Fruit fly (Drosophila melanogaster) whole organism, adult: Measurements from ENCODE around the gene RpS4.
A peak's percentile ranks its signal among the peaks of the same experiment; 100 is the strongest.

ENCODE experiments used
- CG11617 ChIP-seq: fragments of 200-800 bp; sonication (Bioruptor generic); optimal IDR thresholded peaks from 2 replicates; lab custom pipeline; 2017; ENCODE audit warnings: mild to moderate bottlenecking, missing biosample characterization, missing genetic modification reagents, missing genetic modification characterization
- CG12768 ChIP-seq: fragments of 200-800 bp; sonication (Bioruptor generic); optimal IDR thresholded peaks from 2 replicates; lab custom pipeline; 2017; ENCODE audit warnings: missing biosample characterization, missing genetic modification characterization, mild to moderate bottlenecking, moderate library complexity, missing genetic modification reagents
- CG14711 ChIP-seq: fragments of 200-800 bp; sonication (Bioruptor generic); optimal IDR thresholded peaks from 2 replicates; lab custom pipeline; 2018; ENCODE audit warnings: missing biosample characterization, mild to moderate bottlenecking, missing genetic modification characterization, moderate library complexity
- CG1620 ChIP-seq: fragments of 200-800 bp; sonication (Bioruptor generic); optimal IDR thresholded peaks from 2 replicates; lab custom pipeline; 2016; ENCODE audit warnings: missing biosample characterization, missing genetic modification characterization
- CG33017 ChIP-seq: fragments of 200-800 bp; sonication (Bioruptor generic); optimal IDR thresholded peaks from 2 replicates; lab custom pipeline; 2018; ENCODE audit warnings: missing biosample characterization, mild to moderate bottlenecking, missing genetic modification characterization, moderate library complexity
- CG5204 ChIP-seq: fragments of 200-800 bp; sonication (Bioruptor generic); optimal IDR thresholded peaks from 2 replicates; lab custom pipeline; 2016; ENCODE audit warnings: missing biosample characterization, missing genetic modification characterization
- CG7045 ChIP-seq: fragments of 200-800 bp; sonication (Bioruptor generic); optimal IDR thresholded peaks from 2 replicates; lab custom pipeline; 2017; ENCODE audit warnings: missing biosample characterization, mild to moderate bottlenecking, missing genetic modification characterization
- CG7101 ChIP-seq: fragments of 200-800 bp; sonication (Bioruptor generic); optimal IDR thresholded peaks from 2 replicates; lab custom pipeline; 2018; ENCODE audit warnings: missing biosample characterization, mild to moderate bottlenecking, missing genetic modification characterization, moderate library complexity
- Clk ChIP-seq: fragments of 200-800 bp; sonication (Bioruptor generic); optimal IDR thresholded peaks from 2 replicates; lab custom pipeline; 2017; ENCODE audit warnings: missing biosample characterization, missing genetic modification characterization
- Crg-1 ChIP-seq: fragments of 200-800 bp; sonication (Bioruptor generic); optimal IDR thresholded peaks from 2 replicates; lab custom pipeline; 2016; ENCODE audit warnings: missing biosample characterization, missing genetic modification characterization
- Hr96 ChIP-seq: fragments of 200-800 bp; sonication (Bioruptor generic); optimal IDR thresholded peaks from 2 replicates; lab custom pipeline; 2016; ENCODE audit warnings: missing biosample characterization, missing genetic modification characterization
- Mnt ChIP-seq: fragments of 200-800 bp; sonication (Bioruptor generic); optimal IDR thresholded peaks from 2 replicates; lab custom pipeline; 2016; ENCODE audit warnings: missing biosample characterization, mild to moderate bottlenecking, missing genetic modification characterization
- bab1 ChIP-seq: fragments of 200-800 bp; sonication (Bioruptor generic); optimal IDR thresholded peaks from 3 replicates; lab custom pipeline; 2019; ENCODE audit warnings: missing biosample characterization, mild to moderate bottlenecking, missing genetic modification characterization, moderate library complexity
- cic ChIP-seq: fragments of 200-800 bp; sonication (Bioruptor generic); optimal IDR thresholded peaks from 2 replicates; lab custom pipeline; 2017; ENCODE audit warnings: missing biosample characterization, mild to moderate bottlenecking, missing genetic modification characterization, moderate library complexity
- cnc ChIP-seq, 2 experiments: fragments of >200 bp; optimal IDR thresholded peaks; 2 replicates each; lab custom pipeline; 2017
- kay ChIP-seq: fragments of 200-800 bp; sonication (Bioruptor generic); peaks from one replicate; lab custom pipeline; 2016; ENCODE audit warnings: missing biosample characterization, missing genetic modification characterization, borderline replicate concordance
- ovo ChIP-seq: fragments of 200-800 bp; sonication (Bioruptor generic); optimal IDR thresholded peaks from 2 replicates; lab custom pipeline; 2016; ENCODE audit warnings: missing biosample characterization, missing genetic modification characterization
- pad ChIP-seq: fragments of 200-800 bp; sonication (Bioruptor generic); optimal IDR thresholded peaks from 3 replicates; lab custom pipeline; 2017; ENCODE audit warnings: missing biosample characterization, missing genetic modification characterization, mild to moderate bottlenecking, moderate library complexity, missing genetic modification reagents
- tj ChIP-seq: fragments of 200-800 bp; sonication (Bioruptor generic); optimal IDR thresholded peaks from 3 replicates; lab custom pipeline; 2017; ENCODE audit warnings: missing biosample characterization, mild to moderate bottlenecking, missing genetic modification characterization, moderate library complexity
- toe ChIP-seq: fragments of 200-800 bp; sonication (Bioruptor generic); optimal IDR thresholded peaks from 2 replicates; lab custom pipeline; 2016; ENCODE audit warnings: missing biosample characterization, missing genetic modification characterization

Gene RpS4

dm6 chr3L:13040849-13041248 is 707 bp upstream of the RpS4 start:
- no peak for TF ChIP-seq toe (GFP tag; lab: Kevin White, UChicago)
- peak; percentile 3 for TF ChIP-seq bab1 (GFP tag; lab: Kevin White, UChicago)

- TF ChIP-seq Clk (GFP tag; lab: Kevin White, UChicago) (no peak), Mnt (GFP tag; lab: Kevin White, UChicago) (peak; percentile 73), CG1620 (GFP tag; lab: Kevin White, UChicago) (peak; percentile 4), cic (peak; percentile 61), cnc (optimal IDR thresholded peaks at IDR 0.05; lab: Kevin White, UChicago) (no peak), toe (GFP tag; lab: Kevin White, UChicago) (no peak), Hr96 (GFP tag; lab: Kevin White, UChicago) (no peak), Crg-1 (GFP tag; lab: Kevin White, UChicago) (no peak), CG5204 (no peak), CG33017 (tag; lab: Kevin White, UChicago) (no peak), CG11617 (GFP tag; lab: Kevin White, UChicago) (peak; percentile 62), pad (GFP tag; lab: Kevin White, UChicago) (peak; percentile 49), CG7101 (no peak), ovo (GFP tag; lab: Kevin White, UChicago) (no peak), CG14711 (tag; lab: Kevin White, UChicago) (peak; percentile 22), kay (GFP tag; lab: Kevin White, UChicago) (no peak), bab1 (GFP tag; lab: Kevin White, UChicago) (peak; percentile 51), CG12768 (GFP tag; lab: Kevin White, UChicago) (peak; percentile 3), tj (GFP tag; lab: Kevin White, UChicago) (peak; percentile 6), CG7045 (GFP tag; lab: Kevin White, UChicago) (no peak)
Observed at dm6 chr3L:13044335-13044814, 2.8 kb downstream of the RpS4 start, which contains the start of gene Syx13. TSS of gene Syx13 (plus strand) at chr3L:13044434.

dm6 chr3L:13046758-13047157 is 5.2 kb downstream of the RpS4 start, which contains the start of gene CG11279:
TSS of gene CG11279 (plus strand) at chr3L:13046977.
- no peak for TF ChIP-seq cic
- no peak for TF ChIP-seq pad (GFP tag; lab: Kevin White, UChicago)
- no peak for TF ChIP-seq tj (GFP tag; lab: Kevin White, UChicago)
- TF ChIP-seq CG14711 (tag; lab: Kevin White, UChicago), result no peak
- no peak for TF ChIP-seq Clk (GFP tag; lab: Kevin White, UChicago)
- peak; percentile 36 for TF ChIP-seq bab1 (GFP tag; lab: Kevin White, UChicago)
- no peak for TF ChIP-seq CG12768 (GFP tag; lab: Kevin White, UChicago)
- no peak for TF ChIP-seq CG11617 (GFP tag; lab: Kevin White, UChicago)
- no peak for TF ChIP-seq toe (GFP tag; lab: Kevin White, UChicago)
- no peak for TF ChIP-seq Hr96 (GFP tag; lab: Kevin White, UChicago)
- peak; percentile 26 for TF ChIP-seq Mnt (GFP tag; lab: Kevin White, UChicago)
- TF ChIP-seq CG33017 (tag; lab: Kevin White, UChicago), result no peak
- no peak for TF ChIP-seq Crg-1 (GFP tag; lab: Kevin White, UChicago)
- no peak for TF ChIP-seq CG7045 (GFP tag; lab: Kevin White, UChicago)

- no peak for TF ChIP-seq Crg-1 (GFP tag; lab: Kevin White, UChicago)
- TF ChIP-seq CG7045 (GFP tag; lab: Kevin White, UChicago), result no peak
- no peak for TF ChIP-seq toe (GFP tag; lab: Kevin White, UChicago)
- TF ChIP-seq cnc (optimal IDR thresholded peaks at IDR 0.05; lab: Kevin White, UChicago), result no peak
- no peak for TF ChIP-seq ovo (GFP tag; lab: Kevin White, UChicago)
- TF ChIP-seq pad (GFP tag; lab: Kevin White, UChicago), result no peak
- TF ChIP-seq tj (GFP tag; lab: Kevin White, UChicago), result no peak
Observed at dm6 chr3L:13049671-13050070, 8.1 kb downstream of the RpS4 start.

- no peak for TF ChIP-seq CG7101
- TF ChIP-seq bab1 (GFP tag; lab: Kevin White, UChicago), result no peak
- no peak for TF ChIP-seq CG7045 (GFP tag; lab: Kevin White, UChicago)
- TF ChIP-seq toe (GFP tag; lab: Kevin White, UChicago), result no peak
- no peak for TF ChIP-seq CG5204
- no peak for TF ChIP-seq CG1620 (GFP tag; lab: Kevin White, UChicago)
- TF ChIP-seq Mnt (GFP tag; lab: Kevin White, UChicago), result no peak
Observed at dm6 chr3L:13050675-13051202, 9.2 kb downstream of the RpS4 start.

dm6 chr3L:13058429-13058828 is 16.9 kb downstream of the RpS4 start:
- TF ChIP-seq CG5204 (no peak), kay (GFP tag; lab: Kevin White, UChicago) (no peak), CG11617 (GFP tag; lab: Kevin White, UChicago) (no peak), Crg-1 (GFP tag; lab: Kevin White, UChicago) (no peak), pad (GFP tag; lab: Kevin White, UChicago) (no peak), CG7045 (GFP tag; lab: Kevin White, UChicago) (no peak), CG14711 (tag; lab: Kevin White, UChicago) (no peak), cnc (optimal IDR thresholded peaks at IDR 0.05; lab: Kevin White, UChicago) (no peak), ovo (GFP tag; lab: Kevin White, UChicago) (no peak), CG12768 (GFP tag; lab: Kevin White, UChicago) (no peak), tj (GFP tag; lab: Kevin White, UChicago) (no peak), CG7101 (no peak), CG1620 (GFP tag; lab: Kevin White, UChicago) (no peak), toe (GFP tag; lab: Kevin White, UChicago) (no peak), Mnt (GFP tag; lab: Kevin White, UChicago) (no peak), bab1 (GFP tag; lab: Kevin White, UChicago) (no peak)
